Fruit fly (Drosophila melanogaster) whole organism, embryonic: ENCODE measurements around the gene CG11842.

Source experiments
- CG10366 ChIP-seq: fragments of 200-800 bp; sonication (Bioruptor generic); IDR thresholded peaks from 2 replicates; pipeline ENCODE4 v1.3.6; 2022; ENCODE audit warnings: missing biosample characterization, missing genetic modification characterization
- CG10431 ChIP-seq: fragments of 200-800 bp; sonication (Bioruptor generic); optimal IDR thresholded peaks from 3 replicates; lab custom pipeline; 2018; ENCODE audit warnings: missing biosample characterization, mild to moderate bottlenecking, missing genetic modification characterization
- CG12104 ChIP-seq: fragments of 200-800 bp; sonication (Bioruptor generic); optimal IDR thresholded peaks from 3 replicates; lab custom pipeline; 2016; ENCODE audit warnings: missing biosample characterization, missing genetic modification characterization
- CG12155 ChIP-seq: fragments of 200-800 bp; sonication (Bioruptor generic); optimal IDR thresholded peaks from 3 replicates; lab custom pipeline; 2016; ENCODE audit warnings: missing biosample characterization, missing genetic modification characterization
- CG12236 ChIP-seq: fragments of 200-800 bp; sonication (Bioruptor generic); optimal IDR thresholded peaks from 2 replicates; lab custom pipeline; 2016; ENCODE audit warnings: missing biosample characterization, missing genetic modification characterization
- CG12391 ChIP-seq: fragments of 200-800 bp; sonication (Bioruptor generic); optimal IDR thresholded peaks from 3 replicates; lab custom pipeline; 2018; ENCODE audit warnings: missing biosample characterization, mild to moderate bottlenecking, missing genetic modification characterization, moderate library complexity
- CG12769 ChIP-seq: fragments of 200-800 bp; sonication (Bioruptor generic); optimal IDR thresholded peaks from 2 replicates; lab custom pipeline; 2019; ENCODE audit warnings: missing biosample characterization, mild to moderate bottlenecking, missing genetic modification characterization, moderate library complexity
- CG12942 ChIP-seq: fragments of 200-800 bp; sonication (Bioruptor generic); optimal IDR thresholded peaks from 3 replicates; lab custom pipeline; 2016; ENCODE audit warnings: missing biosample characterization, missing genetic modification characterization
- CG14441 ChIP-seq: fragments of 200-800 bp; sonication (Bioruptor generic); IDR thresholded peaks from 2 replicates; pipeline ENCODE4 v1.3.6; 2022; ENCODE audit warnings: missing biosample characterization, missing genetic modification characterization
- CG14667 ChIP-seq: fragments of 200-800 bp; sonication (Bioruptor generic); IDR thresholded peaks from 2 replicates; pipeline ENCODE4 v1.3.6; 2022; ENCODE audit warnings: missing biosample characterization, missing genetic modification characterization
- CG15601 ChIP-seq: fragments of 200-800 bp; sonication (Bioruptor generic); optimal IDR thresholded peaks from 3 replicates; lab custom pipeline; 2019; ENCODE audit warnings: missing biosample characterization, mild to moderate bottlenecking, missing genetic modification characterization, moderate library complexity
- CG16813 ChIP-seq: fragments of 200-800 bp; sonication (Bioruptor generic); IDR thresholded peaks from 3 replicates; pipeline ENCODE4 v1.3.6; 2022; ENCODE audit warnings: missing biosample characterization, missing genetic modification characterization; ENCODE audit not compliant: partially characterized antibody
- CG17912 ChIP-seq: fragments of 200-800 bp; sonication (Bioruptor generic); optimal IDR thresholded peaks from 2 replicates; lab custom pipeline; 2018; ENCODE audit warnings: missing biosample characterization, mild to moderate bottlenecking, missing genetic modification characterization
- CG2199 ChIP-seq: fragments of 200-800 bp; sonication (Bioruptor generic); IDR thresholded peaks from 3 replicates; pipeline ENCODE4 v1.3.6; 2022; ENCODE audit warnings: missing biosample characterization, missing genetic modification characterization
- CG4854 ChIP-seq: fragments of 200-800 bp; sonication (Bioruptor generic); optimal IDR thresholded peaks from 2 replicates; lab custom pipeline; 2016; ENCODE audit warnings: missing biosample characterization, missing genetic modification characterization, inconsistent platforms
- CG5180 ChIP-seq: fragments of 200-800 bp; sonication (Bioruptor generic); optimal IDR thresholded peaks from 3 replicates; lab custom pipeline; 2017; ENCODE audit warnings: missing biosample characterization, missing genetic modification characterization, mild to moderate bottlenecking, moderate library complexity, missing genetic modification reagents
- CG5953 ChIP-seq: fragments of 200-800 bp; sonication (Bioruptor generic); IDR thresholded peaks from 2 replicates; pipeline ENCODE4 v1.3.6; 2022; ENCODE audit warnings: missing biosample characterization, missing genetic modification characterization
- CG6272 ChIP-seq: fragments of 200-800 bp; sonication (Bioruptor generic); IDR thresholded peaks from 2 replicates; pipeline ENCODE4 v1.3.6; 2022; ENCODE audit warnings: missing biosample characterization, missing genetic modification characterization
- CG6689 ChIP-seq: fragments of 200-800 bp; sonication (Bioruptor generic); IDR thresholded peaks from 2 replicates; pipeline ENCODE4 v1.3.6; 2022; ENCODE audit warnings: missing biosample characterization, missing genetic modification characterization
- CG7839 ChIP-seq: fragments of 200-800 bp; sonication (Bioruptor generic); optimal IDR thresholded peaks from 3 replicates; lab custom pipeline; 2018; ENCODE audit warnings: missing biosample characterization, mild to moderate bottlenecking, missing genetic modification characterization, moderate library complexity
- CG8478 ChIP-seq: fragments of >200 bp; optimal IDR thresholded peaks from 2 replicates; lab custom pipeline; 2018
- CG9727 ChIP-seq: fragments of 200-800 bp; sonication (Bioruptor generic); optimal IDR thresholded peaks from 3 replicates; lab custom pipeline; 2017; ENCODE audit warnings: missing biosample characterization, mild to moderate bottlenecking, missing genetic modification characterization
- CkIIα-i1 ChIP-seq: fragments of 200-800 bp; sonication (Bioruptor generic); IDR thresholded peaks from 2 replicates; pipeline ENCODE4 v1.3.6; 2022; ENCODE audit warnings: missing biosample characterization, missing genetic modification characterization
- Dfd ChIP-seq, 2 experiments: fragments of >200 bp; optimal IDR thresholded peaks; 2 replicates each; lab custom pipeline; 2017; ENCODE audit warnings: missing biosample characterization in 2 of 2, missing genetic modification characterization in 2 of 2
- Dref ChIP-seq: fragments of 200-800 bp; sonication (Bioruptor generic); IDR thresholded peaks from 2 replicates; pipeline ENCODE4 v1.3.6; 2022; ENCODE audit warnings: missing biosample characterization, missing genetic modification characterization
- E2f1 ChIP-seq: fragments of 200-800 bp; sonication (Bioruptor generic); IDR thresholded peaks from 2 replicates; pipeline ENCODE4 v1.3.6; 2022; ENCODE audit warnings: missing biosample characterization, missing genetic modification characterization
- Lim3 ChIP-seq: fragments of 200-800 bp; sonication (Bioruptor generic); IDR thresholded peaks from 2 replicates; pipeline ENCODE4 v1.3.6; 2022; ENCODE audit warnings: missing biosample characterization, missing genetic modification characterization
- Nf-YC ChIP-seq: fragments of 200-800 bp; optimal IDR thresholded peaks from 3 replicates; lab custom pipeline; 2019; ENCODE audit warnings: missing biosample characterization, mild to moderate bottlenecking, missing genetic modification characterization, moderate library complexity
- PHDP ChIP-seq: fragments of 200-800 bp; sonication (Bioruptor generic); optimal IDR thresholded peaks from 3 replicates; lab custom pipeline; 2018; ENCODE audit warnings: missing biosample characterization, mild to moderate bottlenecking, missing genetic modification characterization, moderate library complexity
- Scr ChIP-seq: fragments of 200-800 bp; sonication (Bioruptor generic); IDR thresholded peaks from 2 replicates; pipeline ENCODE4 v1.3.6; 2022; ENCODE audit warnings: missing biosample characterization, missing genetic modification characterization; ENCODE audit not compliant: partially characterized antibody
- Xbp1 ChIP-seq: fragments of 200-800 bp; sonication (Bioruptor generic); optimal IDR thresholded peaks from 3 replicates; lab custom pipeline; 2016; ENCODE audit warnings: missing biosample characterization, mild to moderate bottlenecking, missing genetic modification characterization
- cato ChIP-seq: fragments of 200-800 bp; sonication (Bioruptor generic); optimal IDR thresholded peaks from 2 replicates; lab custom pipeline; 2016; ENCODE audit warnings: missing biosample characterization, missing genetic modification characterization, borderline replicate concordance
- chn ChIP-seq: fragments of 200-800 bp; sonication (Bioruptor generic); optimal IDR thresholded peaks from 2 replicates; lab custom pipeline; 2016; ENCODE audit warnings: missing biosample characterization, missing genetic modification characterization
- cwo ChIP-seq: fragments of 200-800 bp; sonication (Bioruptor generic); optimal IDR thresholded peaks from 3 replicates; lab custom pipeline; 2017; ENCODE audit warnings: missing biosample characterization, missing genetic modification characterization, mild to moderate bottlenecking, moderate library complexity, missing genetic modification reagents
- eve ChIP-seq, 2 experiments: fragments of >200 bp; optimal IDR thresholded peaks; 2 replicates each; lab custom pipeline; 2017; ENCODE audit warnings: missing biosample characterization in 2 of 2, missing genetic modification characterization in 2 of 2
- fu2 ChIP-seq: fragments of 200-800 bp; sonication (Bioruptor generic); optimal IDR thresholded peaks from 2 replicates; lab custom pipeline; 2016; ENCODE audit warnings: missing biosample characterization, missing genetic modification characterization
- hkb ChIP-seq, 2 experiments: fragments of 200-800 bp in 1 of 2; fragments of >200 bp in 1 of 2; sonication (Bioruptor generic) in 1 of 2; IDR thresholded peaks in 1 of 2; optimal IDR thresholded peaks in 1 of 2; 2 replicates each; pipeline versions ENCODE4 v1.3.6 to Lab custom; 2017 to 2022; ENCODE audit warnings: missing biosample characterization in 1 of 2, missing genetic modification characterization in 1 of 2
- insv ChIP-seq, 2 experiments: fragments of 200-800 bp; sonication (Bioruptor generic); optimal IDR thresholded peaks; 3 replicates each; lab custom pipeline; 2016 to 2018; ENCODE audit warnings: missing biosample characterization in 2 of 2, missing genetic modification characterization in 2 of 2
- kay ChIP-seq: fragments of 200-800 bp; sonication (Bioruptor generic); optimal IDR thresholded peaks from 2 replicates; lab custom pipeline; 2016; ENCODE audit warnings: missing biosample characterization, missing genetic modification characterization
- maf-S ChIP-seq: fragments of 200-800 bp; sonication (Bioruptor generic); optimal IDR thresholded peaks from 2 replicates; lab custom pipeline; 2016; ENCODE audit warnings: missing biosample characterization, missing genetic modification characterization
- nerfin-2 ChIP-seq: fragments of 200-800 bp; sonication (Bioruptor generic); IDR thresholded peaks from 2 replicates; pipeline ENCODE4 v1.3.6; 2022; ENCODE audit warnings: missing biosample characterization, missing genetic modification characterization; ENCODE audit not compliant: partially characterized antibody
- ranshi ChIP-seq: fragments of 200-800 bp; sonication (Bioruptor generic); IDR thresholded peaks from 2 replicates; pipeline ENCODE4 v1.3.6; 2022; ENCODE audit warnings: missing biosample characterization, missing genetic modification characterization
- seq ChIP-seq: fragments of 200-800 bp; sonication (Bioruptor generic); IDR thresholded peaks from 2 replicates; pipeline ENCODE4 v1.3.6; 2022; ENCODE audit warnings: missing biosample characterization, missing genetic modification characterization
- sim ChIP-seq: fragments of 200-800 bp; sonication (Bioruptor generic); IDR thresholded peaks from 2 replicates; pipeline ENCODE4 v1.3.6; 2022; ENCODE audit warnings: missing biosample characterization, missing genetic modification characterization
- sna ChIP-seq: fragments of 200-800 bp; sonication (Bioruptor generic); IDR thresholded peaks from 2 replicates; pipeline ENCODE4 v1.3.6; 2022; ENCODE audit warnings: missing biosample characterization, missing genetic modification characterization; ENCODE audit not compliant: partially characterized antibody
- sqz ChIP-seq: fragments of 200-800 bp; sonication (Bioruptor generic); optimal IDR thresholded peaks from 3 replicates; lab custom pipeline; 2018; ENCODE audit warnings: missing biosample characterization, mild to moderate bottlenecking, missing genetic modification characterization
- ssp ChIP-seq: fragments of 200-800 bp; sonication (Bioruptor generic); IDR thresholded peaks from 2 replicates; pipeline ENCODE4 v1.3.6; 2022; ENCODE audit warnings: missing biosample characterization, missing genetic modification characterization
- tio ChIP-seq: fragments of 200-800 bp; sonication (Bioruptor generic); optimal IDR thresholded peaks from 2 replicates; lab custom pipeline; 2017; ENCODE audit warnings: missing biosample characterization, missing genetic modification characterization, inconsistent platforms
- usp ChIP-seq: fragments of >200 bp; optimal IDR thresholded peaks from 2 replicates; lab custom pipeline; 2017; ENCODE audit warnings: missing biosample characterization, missing genetic modification characterization

CG11842 gene

dm6 chr3R:29083459-29084457 lies 31.3 kb downstream of the CG11842 start (continued):
- TF ChIP-seq CG12104 (GFP tag; lab: Kevin White, UChicago) = no peak
- no peak for TF ChIP-seq sna (GFP tag; lab: Robert Waterston, UW)
- no peak for TF ChIP-seq CG14441
- TF ChIP-seq CG9727 (GFP tag; lab: Kevin White, UChicago) = peak; percentile 17
- no peak for TF ChIP-seq eve (GFP tag; optimal IDR thresholded peaks at IDR 0.05; lab: Kevin White, UChicago)
- no peak for TF ChIP-seq CG5180 (GFP tag; lab: Kevin White, UChicago)
- peak; percentile 38 for TF ChIP-seq CG15601
- no peak for TF ChIP-seq CG12942 (GFP tag; lab: Kevin White, UChicago)
- TF ChIP-seq CG2199 (GFP tag; lab: Robert Waterston, UW) = peak; percentile 81
- no peak for TF ChIP-seq CkIIα-i1 (GFP tag; lab: Robert Waterston, UW)
- no peak for TF ChIP-seq cwo
- TF ChIP-seq CG10366 (GFP tag; lab: Robert Waterston, UW) = no peak
- TF ChIP-seq CG4854 (GFP tag; lab: Kevin White, UChicago) = no peak
- TF ChIP-seq insv (GFP tag; optimal IDR thresholded peaks at IDR 0.05; lab: Kevin White, UChicago) = no peak
- TF ChIP-seq Xbp1 (GFP tag; lab: Kevin White, UChicago) = no peak
- no peak for TF ChIP-seq ssp
- peak; percentile 5 for TF ChIP-seq PHDP (tag; lab: Kevin White, UChicago)
- TF ChIP-seq CG8478 (lab: Kevin White, UChicago) = no peak
- TF ChIP-seq Scr (GFP tag; lab: Robert Waterston, UW) = no peak
- TF ChIP-seq CG10431 (GFP tag; lab: Kevin White, UChicago) = no peak
- no peak for TF ChIP-seq maf-S (GFP tag; lab: Kevin White, UChicago)
- TF ChIP-seq Lim3 = no peak
- TF ChIP-seq CG6689 = no peak
- TF ChIP-seq Dfd (GFP tag; optimal IDR thresholded peaks at IDR 0.05; lab: Kevin White, UChicago) = no peak
- no peak for TF ChIP-seq CG14667
- TF ChIP-seq CG12769 = no peak
- TF ChIP-seq nerfin-2 (GFP tag; lab: Robert Waterston, UW) = no peak
- no peak for TF ChIP-seq CG12155 (GFP tag; lab: Kevin White, UChicago)
- no peak for TF ChIP-seq CG7839 (tag; lab: Kevin White, UChicago)
- no peak for TF ChIP-seq ranshi (GFP tag; lab: Robert Waterston, UW)
- TF ChIP-seq cato (GFP tag; lab: Kevin White, UChicago) = no peak
- no peak for TF ChIP-seq sqz (GFP tag; lab: Kevin White, UChicago)
- TF ChIP-seq seq (GFP tag; lab: Robert Waterston, UW) = no peak
- TF ChIP-seq chn (GFP tag; lab: Kevin White, UChicago) = no peak
- TF ChIP-seq tio (GFP tag; lab: Kevin White, UChicago) = no peak
- no peak for TF ChIP-seq Dref (GFP tag; lab: Robert Waterston, UW)
- TF ChIP-seq hkb (optimal IDR thresholded peaks at IDR 0.05; lab: Kevin White, UChicago) = no peak
- 0 out of 2 replicates have a peak, but pooled peaks have one; percentile 17 for TF ChIP-seq hkb (GFP tag; IDR thresholded peaks at IDR 0.05; lab: Robert Waterston, UW)
- TF ChIP-seq CG16813 (GFP tag; lab: Robert Waterston, UW) = no peak
- TF ChIP-seq Nf-YC (tag; lab: Kevin White, UChicago) = peak; percentile 12
- no peak for TF ChIP-seq sim
- no peak for TF ChIP-seq kay (GFP tag; lab: Kevin White, UChicago)
- TF ChIP-seq E2f1 (GFP tag; lab: Robert Waterston, UW) = no peak
- no peak for TF ChIP-seq CG5953 (GFP tag; lab: Robert Waterston, UW)
- TF ChIP-seq usp (GFP tag; lab: Kevin White, UChicago) = no peak
- TF ChIP-seq CG17912 (GFP tag; lab: Kevin White, UChicago) = peak; percentile 27
- no peak for TF ChIP-seq CG12236
- no peak for TF ChIP-seq fu2 (GFP tag; lab: Kevin White, UChicago)
- no peak for TF ChIP-seq CG12391 (tag; lab: Kevin White, UChicago)
- TF ChIP-seq CG6272 (GFP tag; lab: Robert Waterston, UW) = no peak
